Fruit fly (Drosophila melanogaster): ENCODE measurements around the gene Mnat9.
A peak's percentile ranks its signal among the peaks of the same experiment; 100 is the strongest.

The Mnat9 gene

dm6 chr3R:31616001-31616400 lies at the start of gene Mnat9, which contains the start of gene CG1792 (continued):
- no peak for TF ChIP-seq lov (optimal IDR thresholded peaks at IDR 0.05)
- TF ChIP-seq lov (GFP tag; IDR thresholded peaks at IDR 0.05) = peak; percentile 99
- TF ChIP-seq Rx (GFP tag; IDR thresholded peaks at IDR 0.05) = peak; percentile 99
- TF ChIP-seq CG7987 (GFP tag; optimal IDR thresholded peaks at IDR 0.05) = peak; percentile 98
- TF ChIP-seq CG11085 (GFP tag; IDR thresholded peaks at IDR 0.05) = peak; percentile 99
- TF ChIP-seq sr (GFP tag; IDR thresholded peaks at IDR 0.05) = peak; percentile 98
- TF ChIP-seq Sin3A (optimal IDR thresholded peaks at IDR 0.05) = no peak
- peak; percentile 99 for TF ChIP-seq pnt (GFP tag; optimal IDR thresholded peaks at IDR 0.05)
- peak; percentile 96 for TF ChIP-seq Gsc (GFP tag; IDR thresholded peaks at IDR 0.05)
- peak; percentile 95 for TF ChIP-seq Spps (tag; optimal IDR thresholded peaks at IDR 0.05)
- TF ChIP-seq CG12071 (GFP tag; optimal IDR thresholded peaks at IDR 0.05) = peak; percentile 98
- TF ChIP-seq dan (GFP tag; IDR thresholded peaks at IDR 0.05) = peak; percentile 92
- no peak for TF ChIP-seq HLH4C (GFP tag; IDR thresholded peaks at IDR 0.05; ENCODE audit: partially characterized antibody)
- TF ChIP-seq dm (GFP tag; optimal IDR thresholded peaks at IDR 0.05) = peak; percentile 97
- TF ChIP-seq CG12219 (GFP tag; optimal IDR thresholded peaks at IDR 0.05) = peak; percentile 97
- TF ChIP-seq tio (GFP tag; optimal IDR thresholded peaks at IDR 0.05) = peak; percentile 99
- TF ChIP-seq CG5180 (GFP tag; optimal IDR thresholded peaks at IDR 0.05) = peak; percentile 83
- peak; percentile 92 for TF ChIP-seq CG9437 (GFP tag; optimal IDR thresholded peaks at IDR 0.05)
- peak; percentile 95 for TF ChIP-seq CG17912 (GFP tag; optimal IDR thresholded peaks at IDR 0.05)
- TF ChIP-seq CG5953 (GFP tag; IDR thresholded peaks at IDR 0.05) = peak; percentile 98
- TF ChIP-seq Atf-2 (GFP tag; optimal IDR thresholded peaks at IDR 0.05) = peak; percentile 99
- TF ChIP-seq CG3726 (GFP tag; IDR thresholded peaks at IDR 0.05) = peak; percentile 99
- TF ChIP-seq NK7.1 (GFP tag; optimal IDR thresholded peaks at IDR 0.05) = peak; percentile 96
- TF ChIP-seq CG18764 (GFP tag; optimal IDR thresholded peaks at IDR 0.05) = peak; percentile 98
- peak; percentile 98 for TF ChIP-seq CG18599 (GFP tag; optimal IDR thresholded peaks at IDR 0.05)
- peak; percentile 98 for TF ChIP-seq gsb (GFP tag; IDR thresholded peaks at IDR 0.05)
- peak; percentile 99 for TF ChIP-seq CG18476 (GFP tag; optimal IDR thresholded peaks at IDR 0.05)
- peak; percentile 98 for TF ChIP-seq pho (GFP tag; optimal IDR thresholded peaks at IDR 0.05)
- no peak for TF ChIP-seq hbn (GFP tag; IDR thresholded peaks at IDR 0.05; ENCODE audit: partially characterized antibody)
- TF ChIP-seq CG9609 (GFP tag; optimal IDR thresholded peaks at IDR 0.05) = peak; percentile 99
- TF ChIP-seq slou (GFP tag; optimal IDR thresholded peaks at IDR 0.05) = peak; percentile 97
- peak; percentile 99 for TF ChIP-seq CHES-1-like (GFP tag; optimal IDR thresholded peaks at IDR 0.05)
- TF ChIP-seq CG43689 (GFP tag; IDR thresholded peaks at IDR 0.05) = peak; percentile 99
- TF ChIP-seq CG4360 (GFP tag; IDR thresholded peaks at IDR 0.05) = peak; percentile 88
- TF ChIP-seq CG12155 (GFP tag; optimal IDR thresholded peaks at IDR 0.05) = peak; percentile 98
- peak; percentile 94 for TF ChIP-seq CG4707 (GFP tag; optimal IDR thresholded peaks at IDR 0.05)
- TF ChIP-seq bab2 (GFP tag; optimal IDR thresholded peaks at IDR 0.05) = peak; percentile 99
- peak; percentile 95 for TF ChIP-seq kah (GFP tag; optimal IDR thresholded peaks at IDR 0.05)
- TF ChIP-seq CG2889 (GFP tag; IDR thresholded peaks at IDR 0.05) = peak; percentile 99
- peak; percentile 98 for TF ChIP-seq Camta (GFP tag; optimal IDR thresholded peaks at IDR 0.05)
- TF ChIP-seq grn (GFP tag; optimal IDR thresholded peaks at IDR 0.05) = peak; percentile 83
- peak; percentile 97 for TF ChIP-seq CG8089 (GFP tag; optimal IDR thresholded peaks at IDR 0.05)
- TF ChIP-seq D (optimal IDR thresholded peaks at IDR 0.05) = no peak
- peak; percentile 96 for TF ChIP-seq D (GFP tag; optimal IDR thresholded peaks at IDR 0.05)
- peak; percentile 99 for TF ChIP-seq CG14050 (GFP tag; IDR thresholded peaks at IDR 0.05)
- peak; percentile 97 for TF ChIP-seq CG4282 (GFP tag; optimal IDR thresholded peaks at IDR 0.05)
- TF ChIP-seq btn (GFP tag; optimal IDR thresholded peaks at IDR 0.05) = peak; percentile 95
- TF ChIP-seq Sry-β (GFP tag; optimal IDR thresholded peaks at IDR 0.05) = peak; percentile 68
- peak; percentile 98 for TF ChIP-seq CG15269 (tag; optimal IDR thresholded peaks at IDR 0.05)
- peak; percentile 96 for TF ChIP-seq trem (tag; optimal IDR thresholded peaks at IDR 0.05)
- TF ChIP-seq Nf-YA (GFP tag; IDR thresholded peaks at IDR 0.05) = peak; percentile 98
- TF ChIP-seq tin (GFP tag; optimal IDR thresholded peaks at IDR 0.05) = peak; percentile 99

Measured in whole organism, embryonic.